Worm (Caenorhabditis elegans) whole organism, L1 larva: ENCODE data around the gene W02F12.8.

Experiments used
- C04F5.9 ChIP-seq: sonication (generic microtip); optimal IDR thresholded peaks from 2 replicates; lab custom pipeline; 2016; ENCODE audit warnings: missing genetic modification characterization, missing compliant biosample characterization
- C16A3.4 ChIP-seq: fragments of 150-350 bp; optimal IDR thresholded peaks from 2 replicates; lab custom pipeline; 2014; ENCODE audit warnings: missing biosample characterization, missing genetic modification characterization
- F16B12.6 ChIP-seq: fragments of 150-350 bp; optimal IDR thresholded peaks from 2 replicates; lab custom pipeline; 2014; ENCODE audit warnings: missing biosample characterization, missing genetic modification characterization
- aha-1 ChIP-seq: fragments of 150-350 bp; optimal IDR thresholded peaks from 2 replicates; lab custom pipeline; 2014; ENCODE audit warnings: missing biosample characterization, missing genetic modification characterization
- alr-1 ChIP-seq: fragments of 200-800 bp; sonication (Bioruptor generic); optimal IDR thresholded peaks from 2 replicates; lab custom pipeline; 2018; ENCODE audit warnings: borderline replicate concordance, mild to moderate bottlenecking, missing genetic modification characterization, missing compliant biosample characterization
- blmp-1 ChIP-seq: fragments of 150-350 bp; optimal IDR thresholded peaks from 2 replicates; lab custom pipeline; 2014; ENCODE audit warnings: missing biosample characterization, missing genetic modification characterization
- ceh-82 ChIP-seq, 3 experiments: fragments of 150-350 bp in 1 of 3; sonication (generic microtip) in 2 of 3; optimal IDR thresholded peaks; 2 replicates each; lab custom pipeline; 2014 to 2017; ENCODE audit warnings: missing biosample characterization in 3 of 3, missing genetic modification characterization in 3 of 3
- ces-1 ChIP-seq: fragments of 150-350 bp; optimal IDR thresholded peaks from 2 replicates; lab custom pipeline; 2014; ENCODE audit warnings: missing biosample characterization, missing genetic modification reagents, missing genetic modification characterization
- dsc-1 ChIP-seq: sonication (generic microtip); optimal IDR thresholded peaks from 2 replicates; lab custom pipeline; 2016; ENCODE audit warnings: mild to moderate bottlenecking, missing genetic modification characterization, missing compliant biosample characterization
- efl-1 ChIP-seq, 4 experiments: fragments of 150-350 bp; optimal IDR thresholded peaks in 3 of 4; peaks in 1 of 4; 1 replicate in 1 of 4; 2 replicates in 3 of 4; lab custom pipeline; 2014; ENCODE audit warnings: missing biosample characterization in 2 of 4, missing genetic modification characterization in 2 of 4, missing genetic modification reagents in 2 of 4
- egl-27 ChIP-seq, 2 experiments: fragments of 150-350 bp in 1 of 2; sonication (generic microtip); optimal IDR thresholded peaks; 3 replicates each; lab custom pipeline; 2017 to 2018; ENCODE audit warnings: missing biosample characterization in 2 of 2, missing genetic modification characterization in 2 of 2, missing genetic modification reagents in 2 of 2
- elt-2 ChIP-seq: sonication (generic microtip); optimal IDR thresholded peaks from 2 replicates; lab custom pipeline; 2016; ENCODE audit warnings: missing genetic modification characterization, mild to moderate bottlenecking, inconsistent platforms, missing compliant biosample characterization, missing genetic modification reagents
- ets-5 ChIP-seq: fragments of 200-800 bp; sonication (Bioruptor generic); IDR thresholded peaks from 2 replicates; pipeline ENCODE4 v1.3.6; 2022; ENCODE audit warnings: missing genetic modification characterization, missing compliant biosample characterization
- fkh-10 ChIP-seq: sonication (generic microtip); optimal IDR thresholded peaks from 2 replicates; lab custom pipeline; 2017; ENCODE audit warnings: missing biosample characterization, missing genetic modification reagents, missing genetic modification characterization
- fkh-8 ChIP-seq: sonication (generic microtip); optimal IDR thresholded peaks from 2 replicates; lab custom pipeline; 2016; ENCODE audit warnings: mild to moderate bottlenecking, missing genetic modification characterization, missing compliant biosample characterization
- fos-1 ChIP-seq: fragments of 150-350 bp; optimal IDR thresholded peaks from 2 replicates; lab custom pipeline; 2014; ENCODE audit warnings: missing biosample characterization, missing genetic modification characterization
- hlh-17 ChIP-seq: fragments of 200-800 bp; sonication (Bioruptor generic); optimal IDR thresholded peaks from 2 replicates; lab custom pipeline; 2018; ENCODE audit warnings: missing genetic modification characterization, mild to moderate bottlenecking, missing compliant biosample characterization, moderate library complexity, borderline replicate concordance
- hlh-4 ChIP-seq: sonication (generic microtip); optimal IDR thresholded peaks from 2 replicates; lab custom pipeline; 2016; ENCODE audit warnings: mild to moderate bottlenecking, missing genetic modification characterization, missing compliant biosample characterization
- irx-1 ChIP-seq: sonication (generic microtip); optimal IDR thresholded peaks from 2 replicates; lab custom pipeline; 2016; ENCODE audit warnings: missing genetic modification characterization, missing compliant biosample characterization
- isw-1 ChIP-seq: fragments of 200-800 bp; sonication (Bioruptor generic); IDR thresholded peaks from 2 replicates; pipeline ENCODE4 v1.3.6; 2022; ENCODE audit warnings: missing genetic modification characterization, missing compliant biosample characterization
- lin-13 ChIP-seq: fragments of 150-350 bp; optimal IDR thresholded peaks from 2 replicates; lab custom pipeline; 2014; ENCODE audit warnings: missing biosample characterization, missing genetic modification reagents, missing genetic modification characterization
- lin-14 ChIP-seq: fragments of 200-800 bp; sonication (Bioruptor generic); optimal IDR thresholded peaks from 2 replicates; lab custom pipeline; 2018; ENCODE audit warnings: mild to moderate bottlenecking, missing genetic modification characterization, moderate library complexity, missing compliant biosample characterization
- lin-39 ChIP-seq: fragments of 150-350 bp; optimal IDR thresholded peaks from 2 replicates; lab custom pipeline; 2014; ENCODE audit warnings: missing biosample characterization, missing genetic modification reagents, missing genetic modification characterization
- lsy-2 ChIP-seq, 2 experiments: fragments of 150-350 bp; optimal IDR thresholded peaks; 2 replicates each; lab custom pipeline; 2014; ENCODE audit warnings: missing biosample characterization in 2 of 2, missing genetic modification characterization in 2 of 2
- mdl-1 ChIP-seq, 2 experiments: fragments of 150-350 bp; optimal IDR thresholded peaks; 2 replicates each; lab custom pipeline; 2014 to 2017; ENCODE audit warnings: missing biosample characterization in 2 of 2, missing genetic modification characterization in 2 of 2, inconsistent platforms in 1 of 2
- mef-2 ChIP-seq: fragments of 150-350 bp; optimal IDR thresholded peaks from 2 replicates; lab custom pipeline; 2014; ENCODE audit warnings: missing biosample characterization, missing genetic modification characterization
- nhr-11 ChIP-seq: fragments of 150-350 bp; optimal IDR thresholded peaks from 2 replicates; lab custom pipeline; 2014; ENCODE audit warnings: missing biosample characterization, missing genetic modification characterization
- nhr-12 ChIP-seq: sonication (generic microtip); optimal IDR thresholded peaks from 2 replicates; lab custom pipeline; 2017; ENCODE audit warnings: missing biosample characterization, missing genetic modification characterization
- nhr-20 ChIP-seq: sonication (generic microtip); optimal IDR thresholded peaks from 2 replicates; lab custom pipeline; 2016; ENCODE audit warnings: mild to moderate bottlenecking, missing genetic modification characterization, missing compliant biosample characterization
- nhr-237 ChIP-seq: fragments of 150-350 bp; optimal IDR thresholded peaks from 2 replicates; lab custom pipeline; 2014; ENCODE audit warnings: missing biosample characterization, missing genetic modification characterization
- nhr-47 ChIP-seq: sonication (generic microtip); optimal IDR thresholded peaks from 2 replicates; lab custom pipeline; 2016; ENCODE audit warnings: mild to moderate bottlenecking, missing genetic modification characterization, moderate library complexity, missing compliant biosample characterization
- nhr-76 ChIP-seq: sonication (generic microtip); optimal IDR thresholded peaks from 2 replicates; lab custom pipeline; 2017; ENCODE audit warnings: missing biosample characterization, missing genetic modification characterization
- nhr-77 ChIP-seq: fragments of 150-350 bp; optimal IDR thresholded peaks from 2 replicates; lab custom pipeline; 2014; ENCODE audit warnings: missing biosample characterization, missing genetic modification characterization
- nhr-85 ChIP-seq: sonication (generic microtip); peaks from one replicate; lab custom pipeline; 2016; ENCODE audit warnings: missing genetic modification characterization, inconsistent platforms, missing compliant biosample characterization
- pax-3 ChIP-seq: fragments of 200-800 bp; sonication (Bioruptor generic); optimal IDR thresholded peaks from 2 replicates; lab custom pipeline; 2018; ENCODE audit warnings: mild to moderate bottlenecking, missing genetic modification characterization, moderate library complexity, missing compliant biosample characterization
- pqm-1 ChIP-seq: sonication (generic microtip); optimal IDR thresholded peaks from 3 replicates; lab custom pipeline; 2017; ENCODE audit warnings: missing biosample characterization, missing genetic modification characterization
- rnt-1 ChIP-seq: sonication (generic microtip); optimal IDR thresholded peaks from 2 replicates; lab custom pipeline; 2016; ENCODE audit warnings: mild to moderate bottlenecking, missing genetic modification characterization, moderate library complexity, missing compliant biosample characterization
- skn-1 ChIP-seq: fragments of 150-350 bp; optimal IDR thresholded peaks from 2 replicates; lab custom pipeline; 2014; ENCODE audit warnings: missing biosample characterization, missing genetic modification characterization
- sox-4 ChIP-seq: sonication (generic microtip); optimal IDR thresholded peaks from 2 replicates; lab custom pipeline; 2016; ENCODE audit warnings: missing genetic modification characterization, missing compliant biosample characterization
- sup-37 ChIP-seq: fragments of 200-800 bp; sonication (Bioruptor generic); optimal IDR thresholded peaks from 2 replicates; lab custom pipeline; 2018; ENCODE audit warnings: mild to moderate bottlenecking, missing genetic modification characterization, missing compliant biosample characterization
- tlp-1 ChIP-seq: fragments of 150-350 bp; optimal IDR thresholded peaks from 2 replicates; lab custom pipeline; 2014; ENCODE audit warnings: missing biosample characterization, missing genetic modification characterization
- unc-130 ChIP-seq: fragments of 150-350 bp; optimal IDR thresholded peaks from 2 replicates; lab custom pipeline; 2017; ENCODE audit warnings: missing biosample characterization, missing genetic modification characterization, inconsistent platforms
- unc-62 ChIP-seq: fragments of 150-350 bp; optimal IDR thresholded peaks from 2 replicates; lab custom pipeline; 2014; ENCODE audit warnings: missing biosample characterization, missing genetic modification reagents, missing genetic modification characterization
- zag-1 ChIP-seq: fragments of 150-350 bp; optimal IDR thresholded peaks from 2 replicates; lab custom pipeline; 2014; ENCODE audit warnings: missing biosample characterization, missing genetic modification characterization
- zip-4 ChIP-seq: fragments of 200-800 bp; sonication (Bioruptor generic); optimal IDR thresholded peaks from 2 replicates; lab custom pipeline; 2018; ENCODE audit warnings: mild to moderate bottlenecking, missing genetic modification characterization, moderate library complexity, missing compliant biosample characterization
- ztf-11 ChIP-seq, 2 experiments: sonication (generic microtip); optimal IDR thresholded peaks; 2 replicates each; lab custom pipeline; 2016 to 2017; ENCODE audit warnings: missing genetic modification characterization in 2 of 2, missing biosample characterization in 1 of 2, missing compliant biosample characterization in 1 of 2

W02F12.8 gene

DNA sequence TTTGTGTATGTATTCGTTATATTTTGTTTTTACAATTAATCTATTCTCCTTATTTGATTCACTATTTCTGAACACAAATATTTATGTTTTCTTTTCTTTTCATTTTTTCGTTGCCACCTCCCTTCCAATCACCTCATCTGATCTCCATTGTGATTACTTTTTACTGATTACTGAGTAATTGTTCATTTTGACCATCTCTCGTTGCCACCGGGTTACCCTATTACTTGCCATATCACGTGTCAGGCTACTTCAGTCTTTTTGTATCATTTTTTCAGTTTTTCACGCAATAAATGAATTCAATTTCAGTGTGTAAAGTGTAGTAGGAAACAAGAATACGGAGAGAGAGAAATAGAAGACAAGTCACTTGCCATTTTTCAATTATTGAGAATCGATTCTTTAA, 42.5 kb downstream of the W02F12.8 start, which contains the start of gene T10H9.8:
Gene T10H9.8, plus strand, starts transcription at position 301 of the 400 bp plus-strand sequence.
- TF ChIP-seq ceh-82 (tag; optimal IDR thresholded peaks at IDR 0.05; lab: Kevin White, UChicago) = no peak
- TF ChIP-seq nhr-20 (tag; lab: Kevin White, UChicago) = peak; percentile 33
- TF ChIP-seq fkh-10 (GFP tag; lab: Kevin White, UChicago) = no peak
- no peak for TF ChIP-seq nhr-77 (tag; lab: Kevin White, UChicago)
- TF ChIP-seq tlp-1 = no peak
- no peak for TF ChIP-seq mdl-1 (tag; optimal IDR thresholded peaks at IDR 0.05; lab: Kevin White, UChicago)
- TF ChIP-seq efl-1 (optimal IDR thresholded peaks at IDR 0.05; lab: Kevin White, UChicago) = no peak
- TF ChIP-seq efl-1 (GFP tag; optimal IDR thresholded peaks at IDR 0.05 in 1 of 2; lab: Kevin White, UChicago) = peak in 1 of 2 experiments; percentile 19
- no peak for TF ChIP-seq F16B12.6 (tag; lab: Kevin White, UChicago)
- TF ChIP-seq mef-2 = no peak
- TF ChIP-seq blmp-1 = no peak
- TF ChIP-seq ets-5 (GFP tag; lab: Robert Waterston, UW) = no peak
- no peak for TF ChIP-seq nhr-237

DNA sequence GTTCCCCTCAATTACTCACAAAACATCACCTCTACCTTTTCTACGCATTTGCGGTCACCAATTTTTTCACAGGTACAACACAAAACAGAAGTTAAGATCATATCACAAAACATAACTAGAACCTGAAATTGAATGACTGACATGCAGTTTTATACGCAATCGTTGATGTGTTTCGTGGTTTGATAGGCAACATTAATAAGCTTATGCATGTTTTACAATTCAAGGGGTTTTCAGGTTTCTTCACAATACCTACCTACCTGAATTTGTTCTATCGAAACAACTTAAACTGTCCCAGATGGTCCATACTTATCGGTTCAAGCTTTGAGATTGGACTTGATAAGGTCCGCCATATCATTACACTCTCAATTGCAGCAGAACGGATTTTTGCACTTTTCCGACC, 44.1 kb downstream of the W02F12.8 start:
- no peak for TF ChIP-seq ets-5 (GFP tag; lab: Robert Waterston, UW)
- no peak for TF ChIP-seq aha-1
- TF ChIP-seq isw-1 (GFP tag; lab: Robert Waterston, UW) = no peak
- TF ChIP-seq F16B12.6 (tag; lab: Kevin White, UChicago) = no peak
- TF ChIP-seq unc-130 = no peak
- no peak for TF ChIP-seq mef-2
- TF ChIP-seq sox-4 (tag; lab: Kevin White, UChicago) = no peak
- no peak for TF ChIP-seq C04F5.9 (tag; lab: Kevin White, UChicago)

DNA sequence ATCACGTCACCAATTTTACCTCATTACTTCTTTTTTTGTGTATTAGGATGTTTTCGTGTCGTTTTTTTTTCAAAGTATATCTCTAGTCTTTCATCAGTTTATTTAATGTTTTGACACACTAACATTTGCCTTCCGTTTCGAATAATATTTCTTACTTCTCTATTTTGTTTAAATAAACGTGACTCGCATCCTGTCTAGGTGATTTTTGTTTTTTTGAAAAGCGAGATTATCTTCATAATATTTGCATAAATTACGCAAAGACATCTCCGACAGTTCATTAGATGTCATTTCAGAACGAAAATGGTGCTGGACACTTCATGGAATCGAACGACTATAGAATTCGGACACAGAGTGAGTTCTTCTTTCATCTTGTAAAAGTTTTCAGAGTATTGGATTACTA, 45.3 kb downstream of the W02F12.8 start, which contains the start of gene T10H9.1:
Gene T10H9.1, plus strand, starts transcription at position 301 of the 400 bp plus-strand sequence.
- TF ChIP-seq nhr-85 (tag; lab: Kevin White, UChicago) (no peak), lin-13 (GFP tag; lab: Kevin White, UChicago) (no peak), nhr-47 (tag; lab: Kevin White, UChicago) (no peak), pax-3 (tag; lab: Kevin White, UChicago) (no peak), egl-27 (tag; optimal IDR thresholded peaks at IDR 0.05; lab: Kevin White, UChicago) (no peak), tlp-1 (no peak), unc-62 (GFP tag; lab: Kevin White, UChicago) (no peak), irx-1 (tag; lab: Kevin White, UChicago) (no peak), hlh-17 (GFP tag; lab: Kevin White, UChicago) (no peak), nhr-76 (tag; lab: Kevin White, UChicago) (no peak), pqm-1 (tag; lab: Kevin White, UChicago) (no peak), C16A3.4 (tag; lab: Kevin White, UChicago) (no peak), nhr-12 (tag; lab: Kevin White, UChicago) (no peak), sup-37 (GFP tag; lab: Kevin White, UChicago) (no peak), rnt-1 (tag; lab: Kevin White, UChicago) (no peak), elt-2 (tag; lab: Kevin White, UChicago) (no peak), nhr-11 (no peak), ces-1 (GFP tag; lab: Kevin White, UChicago) (no peak), hlh-4 (tag; lab: Kevin White, UChicago) (no peak)
- TF ChIP-seq, all 84 proteins: peak for 0

DNA sequence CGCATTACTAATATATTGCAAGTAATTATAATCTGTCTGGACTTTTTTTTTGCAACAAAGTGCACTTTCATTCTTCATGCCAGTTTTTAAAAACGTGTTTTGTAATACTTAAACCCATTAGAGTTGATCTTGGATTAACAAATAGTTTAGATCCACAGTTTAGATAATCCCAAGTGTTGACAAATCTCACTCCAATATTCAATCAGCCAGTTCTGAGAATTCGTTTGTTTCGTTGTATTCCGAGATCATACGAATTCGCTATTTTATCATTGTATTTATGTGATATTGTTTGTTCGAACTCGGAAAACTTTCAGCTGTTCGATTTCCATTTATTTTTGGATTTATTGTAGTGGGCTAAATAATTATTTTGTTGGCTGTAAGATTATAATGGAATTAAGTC, 48.8 kb downstream of the W02F12.8 start:
- TF ChIP-seq lsy-2 (tag; optimal IDR thresholded peaks at IDR 0.05; lab: Kevin White, UChicago) = no peak
- no peak for TF ChIP-seq nhr-12 (tag; lab: Kevin White, UChicago)
- no peak for TF ChIP-seq nhr-20 (tag; lab: Kevin White, UChicago)
- TF ChIP-seq fkh-8 = peak; percentile 27
- TF ChIP-seq elt-2 (tag; lab: Kevin White, UChicago) = no peak
- no peak for TF ChIP-seq lin-14 (GFP tag; lab: Kevin White, UChicago)
- no peak for TF ChIP-seq zag-1
- TF ChIP-seq isw-1 (GFP tag; lab: Robert Waterston, UW) = no peak
- no peak for TF ChIP-seq skn-1
- no peak for TF ChIP-seq fos-1 (tag; lab: Kevin White, UChicago)
- no peak for TF ChIP-seq efl-1 (optimal IDR thresholded peaks at IDR 0.05; lab: Kevin White, UChicago)
- no peak for TF ChIP-seq efl-1 (GFP tag; optimal IDR thresholded peaks at IDR 0.05 in 1 of 2; lab: Kevin White, UChicago)
- TF ChIP-seq alr-1 (tag; lab: Kevin White, UChicago) = no peak
- TF ChIP-seq nhr-47 (tag; lab: Kevin White, UChicago) = peak; percentile 36
- peak; percentile 97 for TF ChIP-seq dsc-1 (tag; lab: Kevin White, UChicago)
- TF ChIP-seq nhr-11 = no peak
- TF ChIP-seq zip-4 = no peak
- TF ChIP-seq C04F5.9 (tag; lab: Kevin White, UChicago) = no peak
- TF ChIP-seq egl-27 (tag; optimal IDR thresholded peaks at IDR 0.05; lab: Kevin White, UChicago) = no peak
- peak; percentile 66 for TF ChIP-seq sox-4 (tag; lab: Kevin White, UChicago)
- no peak for TF ChIP-seq lin-39
- no peak for TF ChIP-seq ztf-11 (tag; optimal IDR thresholded peaks at IDR 0.05; lab: Kevin White, UChicago)
